Worm (Caenorhabditis elegans): Measurements from ENCODE around the gene H11E01.2.

DNA sequence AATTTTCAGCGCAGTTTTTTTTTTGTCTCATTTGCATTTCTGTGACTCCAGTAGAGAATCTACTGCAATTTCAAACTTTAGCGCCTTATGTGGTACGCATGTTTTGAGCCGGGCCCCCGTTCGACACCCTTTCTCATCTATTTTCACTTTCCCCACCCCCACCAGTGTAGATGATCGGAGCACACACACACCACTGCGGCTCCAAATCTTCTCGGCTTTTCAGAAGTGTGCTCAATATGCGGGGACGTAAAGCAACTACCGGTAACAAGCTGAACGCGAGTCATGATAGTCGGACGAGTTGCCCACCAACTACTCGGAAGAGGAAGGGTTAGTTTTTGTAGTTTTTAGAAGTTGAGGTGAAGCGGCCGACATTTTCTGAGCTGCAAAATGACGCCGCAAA is 7.9 kb upstream of the H11E01.2 start:
- no peak for TF ChIP-seq hmg-4 (GFP tag; optimal IDR thresholded peaks at IDR 0.05)
- no peak for TF ChIP-seq aly-1 (tag; optimal IDR thresholded peaks at IDR 0.05)

All from whole organism, early embryonic.